Worm (Caenorhabditis elegans): ENCODE results near the gene mab-10.

ce11 chrII:10571967-10572366 is 44.1 kb downstream of the mab-10 start, which contains the start of gene C06A1.3:
- no peak for TF ChIP-seq ama-1 (optimal IDR thresholded peaks at IDR 0.05)
- no peak for TF ChIP-seq mxl-2 (GFP tag; conservative IDR thresholded peaks at IDR 0.05)
- no peak for TF ChIP-seq mdl-1 (tag; optimal IDR thresholded peaks at IDR 0.05)
- TF ChIP-seq D1046.2 (GFP tag; IDR thresholded peaks at IDR 0.05), result no peak
- TF ChIP-seq daf-12 (tag; optimal IDR thresholded peaks at IDR 0.05), result no peak
- no peak for TF ChIP-seq nhr-42 (GFP tag; IDR thresholded peaks at IDR 0.05)
- no peak for TF ChIP-seq dmd-9 (GFP tag; IDR thresholded peaks at IDR 0.05)
- TF ChIP-seq T26A8.4 (GFP tag; IDR thresholded peaks at IDR 0.05), result no peak
- TF ChIP-seq nhr-25 (tag; optimal IDR thresholded peaks at IDR 0.05; ENCODE audit: borderline replicate concordance, insufficient read depth), result no peak
- TF ChIP-seq fkh-10 (GFP tag; optimal IDR thresholded peaks at IDR 0.05), result no peak
- TF ChIP-seq daf-8 (GFP tag; IDR thresholded peaks at IDR 0.05), result no peak
- TF ChIP-seq mes-2 (tag; optimal IDR thresholded peaks at IDR 0.05; ENCODE audit: poor library complexity, severe bottlenecking), result no peak
